Fruit fly (Drosophila melanogaster) whole organism, embryonic: ENCODE results near the gene CG32099.

Experiments
- Aef1 ChIP-seq: fragments of 200-800 bp; sonication (Bioruptor generic); IDR thresholded peaks from 3 replicates; pipeline ENCODE4 v1.3.6; 2022; ENCODE audit warnings: missing biosample characterization, missing genetic modification characterization
- Blimp-1 ChIP-seq: fragments of 200-800 bp; sonication (Bioruptor generic); optimal IDR thresholded peaks from 3 replicates; lab custom pipeline; 2018; ENCODE audit warnings: missing biosample characterization, missing genetic modification characterization, mild to moderate bottlenecking, moderate library complexity, missing genetic modification reagents
- CG10274 ChIP-seq: fragments of 200-800 bp; sonication (Bioruptor generic); optimal IDR thresholded peaks from 3 replicates; lab custom pipeline; 2017; ENCODE audit warnings: missing biosample characterization, mild to moderate bottlenecking, missing genetic modification characterization
- CG10543 ChIP-seq: fragments of 200-800 bp; sonication (Bioruptor generic); optimal IDR thresholded peaks from 3 replicates; lab custom pipeline; 2017; ENCODE audit warnings: missing biosample characterization, mild to moderate bottlenecking, missing genetic modification characterization, moderate library complexity
- CG12071 ChIP-seq: fragments of 200-800 bp; sonication (Bioruptor generic); optimal IDR thresholded peaks from 3 replicates; lab custom pipeline; 2018; ENCODE audit warnings: missing biosample characterization, mild to moderate bottlenecking, missing genetic modification characterization
- CG12391 ChIP-seq: fragments of 200-800 bp; sonication (Bioruptor generic); optimal IDR thresholded peaks from 3 replicates; lab custom pipeline; 2018; ENCODE audit warnings: missing biosample characterization, mild to moderate bottlenecking, missing genetic modification characterization, moderate library complexity
- CG12744 ChIP-seq: fragments of 200-800 bp; sonication (Bioruptor generic); optimal IDR thresholded peaks from 2 replicates; lab custom pipeline; 2016; ENCODE audit warnings: missing biosample characterization, missing genetic modification characterization
- CG13123 ChIP-seq: fragments of 200-800 bp; sonication (Bioruptor generic); optimal IDR thresholded peaks from 2 replicates; lab custom pipeline; 2016; ENCODE audit warnings: missing biosample characterization, missing genetic modification characterization
- CG1647 ChIP-seq: fragments of 200-800 bp; sonication (Bioruptor generic); optimal IDR thresholded peaks from 3 replicates; lab custom pipeline; 2016; ENCODE audit warnings: missing biosample characterization, missing genetic modification characterization
- CG17802 ChIP-seq: fragments of 200-800 bp; sonication (Bioruptor generic); optimal IDR thresholded peaks from 2 replicates; lab custom pipeline; 2018; ENCODE audit warnings: missing biosample characterization, mild to moderate bottlenecking, missing genetic modification characterization, moderate library complexity
- CG1792 ChIP-seq: fragments of 200-800 bp; sonication (Bioruptor generic); optimal IDR thresholded peaks from 2 replicates; lab custom pipeline; 2016; ENCODE audit warnings: missing biosample characterization, missing genetic modification characterization
- CG2129 ChIP-seq: fragments of 200-800 bp; sonication (Bioruptor generic); IDR thresholded peaks from 2 replicates; pipeline ENCODE4 v1.3.6; 2022; ENCODE audit warnings: missing biosample characterization, missing genetic modification characterization; ENCODE audit not compliant: partially characterized antibody
- CG30431 ChIP-seq: fragments of 200-800 bp; sonication (Bioruptor generic); optimal IDR thresholded peaks from 2 replicates; lab custom pipeline; 2017; ENCODE audit warnings: missing biosample characterization, missing genetic modification characterization
- CG3163 ChIP-seq: fragments of 200-800 bp; sonication (Bioruptor generic); optimal IDR thresholded peaks from 3 replicates; lab custom pipeline; 2016; ENCODE audit warnings: missing biosample characterization, missing genetic modification characterization
- CG4424 ChIP-seq: fragments of 200-800 bp; sonication (Bioruptor generic); optimal IDR thresholded peaks from 3 replicates; lab custom pipeline; 2016; ENCODE audit warnings: missing biosample characterization, missing genetic modification characterization
- CG5953 ChIP-seq: fragments of 200-800 bp; sonication (Bioruptor generic); IDR thresholded peaks from 2 replicates; pipeline ENCODE4 v1.3.6; 2022; ENCODE audit warnings: missing biosample characterization, missing genetic modification characterization
- CG6765 ChIP-seq: fragments of 200-800 bp; sonication (Bioruptor generic); optimal IDR thresholded peaks from 3 replicates; lab custom pipeline; 2017; ENCODE audit warnings: missing biosample characterization, mild to moderate bottlenecking, missing genetic modification characterization
- CG7987 ChIP-seq: fragments of 200-800 bp; sonication (Bioruptor generic); optimal IDR thresholded peaks from 2 replicates; lab custom pipeline; 2018; ENCODE audit warnings: missing biosample characterization, mild to moderate bottlenecking, missing genetic modification characterization, moderate library complexity
- CG8089 ChIP-seq: fragments of 200-800 bp; sonication (Bioruptor generic); optimal IDR thresholded peaks from 3 replicates; lab custom pipeline; 2016; ENCODE audit warnings: missing biosample characterization, missing genetic modification characterization
- CG8944 ChIP-seq: fragments of 200-800 bp; sonication (Bioruptor generic); optimal IDR thresholded peaks from 3 replicates; lab custom pipeline; 2016; ENCODE audit warnings: missing biosample characterization, missing genetic modification characterization
- Dip2 ChIP-seq: fragments of 200-800 bp; sonication (Bioruptor generic); IDR thresholded peaks from 2 replicates; pipeline ENCODE4 v1.3.6; 2022; ENCODE audit warnings: missing biosample characterization, missing genetic modification characterization
- Doc2 ChIP-seq: fragments of 200-800 bp; sonication (Bioruptor generic); IDR thresholded peaks from 2 replicates; pipeline ENCODE4 v1.3.6; 2022; ENCODE audit warnings: missing biosample characterization, missing genetic modification characterization
- Fer1 ChIP-seq: fragments of 200-800 bp; sonication (Bioruptor generic); optimal IDR thresholded peaks from 2 replicates; lab custom pipeline; 2017; ENCODE audit warnings: missing biosample characterization, mild to moderate bottlenecking, missing genetic modification characterization
- Gsc ChIP-seq: fragments of 200-800 bp; sonication (Bioruptor generic); IDR thresholded peaks from 2 replicates; pipeline ENCODE4 v1.3.6; 2022; ENCODE audit warnings: missing biosample characterization, missing genetic modification characterization
- Gug ChIP-seq: fragments of 200-800 bp; sonication (Bioruptor generic); IDR thresholded peaks from 4 replicates; pipeline ENCODE4 v1.3.6; 2022; ENCODE audit warnings: missing biosample characterization, missing genetic modification characterization
- HHEX ChIP-seq: fragments of 200-800 bp; sonication (Bioruptor generic); optimal IDR thresholded peaks from 3 replicates; lab custom pipeline; 2017; ENCODE audit warnings: missing biosample characterization, mild to moderate bottlenecking, missing genetic modification characterization, missing genetic modification reagents
- Hand ChIP-seq: fragments of 200-800 bp; sonication (Bioruptor generic); optimal IDR thresholded peaks from 2 replicates; lab custom pipeline; 2017; ENCODE audit warnings: mild to moderate bottlenecking, missing biosample characterization, missing genetic modification reagents, missing genetic modification characterization
- Nf-YB ChIP-seq: fragments of 200-800 bp; sonication (Bioruptor generic); optimal IDR thresholded peaks from 3 replicates; lab custom pipeline; 2019; ENCODE audit warnings: missing biosample characterization, mild to moderate bottlenecking, missing genetic modification characterization, moderate library complexity
- Opbp ChIP-seq: fragments of 200-800 bp; sonication (Bioruptor generic); IDR thresholded peaks from 3 replicates; pipeline ENCODE4 v1.3.6; 2022; ENCODE audit warnings: missing biosample characterization, missing genetic modification characterization; ENCODE audit not compliant: partially characterized antibody
- Rfx ChIP-seq: fragments of 200-800 bp; sonication (Bioruptor generic); IDR thresholded peaks from 2 replicates; pipeline ENCODE4 v1.3.6; 2022; ENCODE audit warnings: missing biosample characterization, missing genetic modification characterization
- Side ChIP-seq: fragments of 200-800 bp; sonication (Bioruptor generic); optimal IDR thresholded peaks from 2 replicates; lab custom pipeline; 2016; ENCODE audit warnings: missing biosample characterization, missing genetic modification characterization
- Vsx1 ChIP-seq: fragments of 200-800 bp; sonication (Bioruptor generic); optimal IDR thresholded peaks from 2 replicates; lab custom pipeline; 2017; ENCODE audit warnings: missing biosample characterization, mild to moderate bottlenecking, missing genetic modification characterization, missing genetic modification reagents
- YL-1 ChIP-seq: fragments of 200-800 bp; sonication (Bioruptor generic); optimal IDR thresholded peaks from 3 replicates; lab custom pipeline; 2017; ENCODE audit warnings: missing biosample characterization, mild to moderate bottlenecking, missing genetic modification characterization
- abd-A ChIP-seq: fragments of 200-800 bp; sonication (Bioruptor generic); optimal IDR thresholded peaks from 3 replicates; lab custom pipeline; 2019; ENCODE audit warnings: missing biosample characterization, mild to moderate bottlenecking, missing genetic modification characterization, moderate library complexity
- bowl ChIP-seq: fragments of 200-800 bp; sonication (Bioruptor generic); IDR thresholded peaks from 2 replicates; pipeline ENCODE4 v1.3.6; 2022; ENCODE audit warnings: missing biosample characterization, missing genetic modification characterization
- caup ChIP-seq: fragments of 200-800 bp; sonication (Bioruptor generic); optimal IDR thresholded peaks from 3 replicates; lab custom pipeline; 2017; ENCODE audit warnings: missing biosample characterization, mild to moderate bottlenecking, missing genetic modification characterization, moderate library complexity; ENCODE audit not compliant: severe bottlenecking
- crol ChIP-seq: fragments of 200-800 bp; sonication (Bioruptor generic); IDR thresholded peaks from 2 replicates; pipeline ENCODE4 v1.3.6; 2022; ENCODE audit warnings: missing biosample characterization, missing genetic modification characterization
- disco-r ChIP-seq: fragments of 200-800 bp; sonication (Bioruptor generic); optimal IDR thresholded peaks from 2 replicates; lab custom pipeline; 2016; ENCODE audit warnings: missing biosample characterization, missing genetic modification characterization
- en ChIP-seq: fragments of 200-800 bp; sonication (Bioruptor generic); optimal IDR thresholded peaks from 2 replicates; lab custom pipeline; 2016; ENCODE audit warnings: missing biosample characterization, missing genetic modification characterization
- fru ChIP-seq: fragments of >200 bp; optimal IDR thresholded peaks from 2 replicates; lab custom pipeline; 2017
- grn ChIP-seq: fragments of 200-800 bp; sonication (Bioruptor generic); optimal IDR thresholded peaks from 3 replicates; lab custom pipeline; 2017; ENCODE audit warnings: missing biosample characterization, missing genetic modification characterization
- jing ChIP-seq: fragments of 200-800 bp; sonication (Bioruptor generic); optimal IDR thresholded peaks from 2 replicates; lab custom pipeline; 2018; ENCODE audit warnings: missing biosample characterization, mild to moderate bottlenecking, missing genetic modification characterization
- luna ChIP-seq: fragments of 200-800 bp; sonication (Bioruptor generic); optimal IDR thresholded peaks from 2 replicates; lab custom pipeline; 2016; ENCODE audit warnings: missing biosample characterization, missing genetic modification characterization
- odd ChIP-seq: fragments of 200-800 bp; sonication (Bioruptor generic); optimal IDR thresholded peaks from 2 replicates; lab custom pipeline; 2017; ENCODE audit warnings: missing biosample characterization, mild to moderate bottlenecking, missing genetic modification characterization
- prd ChIP-seq, 3 experiments: fragments of >200 bp in 2 of 3; fragments of 200-800 bp in 1 of 3; sonication (Bioruptor generic) in 1 of 3; optimal IDR thresholded peaks in 2 of 3; IDR thresholded peaks in 1 of 3; 2 replicates in 2 of 3; 3 replicates in 1 of 3; pipeline versions ENCODE4 v1.3.6 to Lab custom; 2017 to 2022; ENCODE audit warnings: missing biosample characterization in 1 of 3, missing genetic modification characterization in 1 of 3
- stc ChIP-seq: fragments of 200-800 bp; sonication (Bioruptor generic); IDR thresholded peaks from 2 replicates; pipeline ENCODE4 v1.3.6; 2022; ENCODE audit warnings: missing biosample characterization, missing genetic modification characterization
- tgo ChIP-seq: fragments of 200-800 bp; sonication (Bioruptor generic); IDR thresholded peaks from 3 replicates; pipeline ENCODE4 v1.3.6; 2022; ENCODE audit warnings: missing biosample characterization, missing genetic modification characterization
- unc-4 ChIP-seq: fragments of 200-800 bp; sonication (Bioruptor generic); IDR thresholded peaks from 2 replicates; pipeline ENCODE4 v1.3.6; 2022; ENCODE audit warnings: missing biosample characterization, missing genetic modification characterization; ENCODE audit not compliant: partially characterized antibody
- zen ChIP-seq: fragments of 200-800 bp; sonication (Bioruptor generic); optimal IDR thresholded peaks from 3 replicates; lab custom pipeline; 2018; ENCODE audit warnings: missing biosample characterization, mild to moderate bottlenecking, missing genetic modification characterization, moderate library complexity
- zf30C ChIP-seq: fragments of 200-800 bp; sonication (Bioruptor generic); optimal IDR thresholded peaks from 3 replicates; lab custom pipeline; 2018; ENCODE audit warnings: missing biosample characterization, mild to moderate bottlenecking, missing genetic modification characterization

The CG32099 gene

dm6 chr3L:12131918-12132317, 17.2 kb upstream of the CG32099 start, which contains the start of gene DEF8 (continued):
- TF ChIP-seq CG10543 (peak; percentile 40), jing (GFP tag; lab: Kevin White, UChicago) (no peak), crol (GFP tag; lab: Robert Waterston, UW) (no peak), CG4424 (GFP tag; lab: Kevin White, UChicago) (peak; percentile 81), Gug (GFP tag; lab: Robert Waterston, UW) (peak; percentile 48; the same call in 1 of the 4 replicates), Nf-YB (peak; percentile 74), fru (no peak), Aef1 (GFP tag; lab: Robert Waterston, UW) (peak; percentile 77), zf30C (GFP tag; lab: Kevin White, UChicago) (peak; percentile 97), bowl (GFP tag; lab: Robert Waterston, UW) (peak; percentile 59; the same call in 1 of the 2 replicates), CG30431 (peak; percentile 51), Fer1 (GFP tag; lab: Kevin White, UChicago) (peak; percentile 88), CG12391 (peak; percentile 95), CG8944 (no peak), odd (GFP tag; lab: Kevin White, UChicago) (peak; percentile 82), CG13123 (peak; percentile 38), CG12071 (GFP tag; lab: Kevin White, UChicago) (no peak), disco-r (GFP tag; lab: Kevin White, UChicago) (no peak), CG1792 (GFP tag; lab: Kevin White, UChicago) (no peak), CG6765 (GFP tag; lab: Kevin White, UChicago) (peak; percentile 82), Gsc (GFP tag; lab: Robert Waterston, UW) (no peak), Rfx (GFP tag; lab: Robert Waterston, UW) (peak; percentile 88), CG5953 (GFP tag; lab: Robert Waterston, UW) (peak; percentile 77), Opbp (GFP tag; lab: Robert Waterston, UW) (peak; percentile 17; the same call in 1 of the 3 replicates), abd-A (tag; lab: Kevin White, UChicago) (no peak), tgo (GFP tag; lab: Robert Waterston, UW) (peak; percentile 74), prd (optimal IDR thresholded peaks at IDR 0.05; lab: Kevin White, UChicago) (no peak), prd (GFP tag; IDR thresholded peaks at IDR 0.05; lab: Robert Waterston, UW) (peak; percentile 86), CG8089 (GFP tag; lab: Kevin White, UChicago) (peak; percentile 25), grn (GFP tag; lab: Kevin White, UChicago) (no peak), YL-1 (GFP tag; lab: Kevin White, UChicago) (peak; percentile 82), Dip2 (GFP tag; lab: Robert Waterston, UW) (no peak), Blimp-1 (peak; percentile 90), unc-4 (GFP tag; lab: Robert Waterston, UW) (0 out of 2 replicates have a peak, but pooled peaks have one; percentile 12), Hand (GFP tag; lab: Kevin White, UChicago) (peak; percentile 55), Side (no peak), CG17802 (no peak), Doc2 (GFP tag; lab: Robert Waterston, UW) (no peak), CG10274 (GFP tag; lab: Kevin White, UChicago) (no peak), Vsx1 (GFP tag; lab: Kevin White, UChicago) (no peak), CG3163 (peak; percentile 35), caup (GFP tag; lab: Kevin White, UChicago) (peak; percentile 57), luna (no peak), stc (GFP tag; lab: Robert Waterston, UW) (peak; percentile 91), CG7987 (peak; percentile 72), HHEX (GFP tag; lab: Kevin White, UChicago) (peak; percentile 79), CG1647 (GFP tag; lab: Kevin White, UChicago) (peak; percentile 45), CG12744 (GFP tag; lab: Kevin White, UChicago) (no peak), zen (peak; percentile 87), en (no peak), CG2129 (GFP tag; lab: Robert Waterston, UW) (no peak)
